Worm (Caenorhabditis elegans) whole organism, young adult: ENCODE results near the gene B0035.15.

ENCODE experiments used
- B0336.3 ChIP-seq: fragments of 200-800 bp; sonication (Bioruptor generic); IDR thresholded peaks from 2 replicates; pipeline ENCODE4 v1.3.6; 2022; ENCODE audit warnings: missing genetic modification characterization, missing compliant biosample characterization
- F22D6.2 ChIP-seq: sonication (generic microtip); optimal IDR thresholded peaks from 2 replicates; lab custom pipeline; 2016; ENCODE audit warnings: mild to moderate bottlenecking, missing genetic modification characterization, missing compliant biosample characterization
- T26A5.8 ChIP-seq: sonication (generic microtip); optimal IDR thresholded peaks from 2 replicates; lab custom pipeline; 2016; ENCODE audit warnings: missing genetic modification characterization, missing compliant biosample characterization
- Y95B8A.8 ChIP-seq: fragments of 200-800 bp; sonication (Bioruptor generic); IDR thresholded peaks from 2 replicates; pipeline ENCODE4 v1.3.6; 2022; ENCODE audit warnings: missing genetic modification reagents, missing genetic modification characterization, missing compliant biosample characterization
- atf-7 ChIP-seq: sonication (generic microtip); optimal IDR thresholded peaks from 2 replicates; lab custom pipeline; 2017; ENCODE audit warnings: mild to moderate bottlenecking, missing genetic modification characterization, missing compliant biosample characterization
- ceh-27 ChIP-seq: fragments of 200-800 bp; sonication (Bioruptor generic); optimal IDR thresholded peaks from 2 replicates; lab custom pipeline; 2018; ENCODE audit warnings: mild to moderate bottlenecking, missing genetic modification characterization, moderate library complexity, missing compliant biosample characterization
- dox-1 ChIP-seq: fragments of 200-800 bp; sonication (Bioruptor generic); IDR thresholded peaks from 2 replicates; pipeline ENCODE4 v1.3.6; 2022; ENCODE audit warnings: missing genetic modification reagents, missing genetic modification characterization, missing compliant biosample characterization
- dpff-1 ChIP-seq: sonication (generic microtip); optimal IDR thresholded peaks from 2 replicates; lab custom pipeline; 2017; ENCODE audit warnings: mild to moderate bottlenecking, missing genetic modification characterization, missing compliant biosample characterization
- egrh-3 ChIP-seq: fragments of 200-800 bp; sonication (Bioruptor generic); IDR thresholded peaks from 2 replicates; pipeline ENCODE4 v1.3.6; 2022; ENCODE audit warnings: missing genetic modification reagents, missing genetic modification characterization, missing compliant biosample characterization
- let-607 ChIP-seq, 2 experiments: fragments of 200-800 bp in 1 of 2; sonication (Bioruptor generic) in 1 of 2; sonication (generic microtip) in 1 of 2; optimal IDR thresholded peaks; 2 replicates each; lab custom pipeline; 2016 to 2018; ENCODE audit warnings: mild to moderate bottlenecking in 2 of 2, missing compliant biosample characterization in 2 of 2, missing genetic modification characterization in 2 of 2, moderate library complexity in 2 of 2, missing genotype in 1 of 2
- lin-35 ChIP-seq, 3 experiments: fragments of 150-350 bp in 2 of 3; sonication (generic microtip) in 1 of 3; optimal IDR thresholded peaks; 2 replicates each; lab custom pipeline; 2014 to 2018; ENCODE audit warnings: missing biosample characterization in 3 of 3, missing genetic modification characterization in 3 of 3, missing genetic modification reagents in 3 of 3
- madf-8 ChIP-seq: fragments of 200-800 bp; sonication (Bioruptor generic); conservative IDR thresholded peaks from 2 replicates; pipeline ENCODE4 v1.3.6; 2022; ENCODE audit warnings: missing genetic modification reagents, missing genetic modification characterization, missing compliant biosample characterization
- nhr-80 ChIP-seq: sonication (generic microtip); optimal IDR thresholded peaks from 2 replicates; lab custom pipeline; 2016; ENCODE audit warnings: missing genetic modification characterization, missing compliant biosample characterization
- pha-4 ChIP-seq: fragments of 150-350 bp; sonication (generic microtip); optimal IDR thresholded peaks from 2 replicates; lab custom pipeline; 2014; ENCODE audit warnings: missing biosample characterization, missing genetic modification reagents, missing genetic modification characterization
- rpc-1 ChIP-seq, 2 experiments: fragments of 150-350 bp in 1 of 2; sonication (generic microtip) in 1 of 2; optimal IDR thresholded peaks; 2 replicates each; lab custom pipeline; 2014 to 2018; ENCODE audit warnings: missing biosample characterization in 1 of 2, missing genetic modification characterization in 1 of 2, missing genetic modification reagents in 1 of 2, missing genotype in 1 of 2
- sdz-38 ChIP-seq: sonication (generic microtip); optimal IDR thresholded peaks from 2 replicates; lab custom pipeline; 2016; ENCODE audit warnings: missing genotype, missing genetic modification characterization, missing compliant biosample characterization
- snpc-3.4 ChIP-seq: sonication (generic microtip); optimal IDR thresholded peaks from 2 replicates; lab custom pipeline; 2017; ENCODE audit warnings: missing genetic modification characterization, mild to moderate bottlenecking, missing compliant biosample characterization, antibody characterized with exemption, moderate library complexity, missing genotype, missing genetic modification reagents
- tbp1 ChIP-seq: fragments of 200-800 bp; sonication (Bioruptor generic); optimal IDR thresholded peaks from 2 replicates; lab custom pipeline; 2018; ENCODE audit warnings: mild to moderate bottlenecking, missing genetic modification characterization, missing compliant biosample characterization
- tbx-9 ChIP-seq: sonication (generic microtip); optimal IDR thresholded peaks from 2 replicates; lab custom pipeline; 2016; ENCODE audit warnings: borderline replicate concordance, missing genetic modification characterization, inconsistent platforms, missing compliant biosample characterization
- xnd-1 ChIP-seq: sonication (generic microtip); optimal IDR thresholded peaks from 2 replicates; lab custom pipeline; 2016; ENCODE audit warnings: missing genotype, missing genetic modification reagents, missing genetic modification characterization, missing compliant biosample characterization
- ztf-26 ChIP-seq: sonication (generic microtip); optimal IDR thresholded peaks from 2 replicates; lab custom pipeline; 2017; ENCODE audit warnings: missing genetic modification characterization, missing compliant biosample characterization
- ztf-28 ChIP-seq: fragments of 200-800 bp; sonication (Bioruptor generic); IDR thresholded peaks from 2 replicates; pipeline ENCODE4 v1.3.6; 2022; ENCODE audit warnings: missing genetic modification reagents, missing genetic modification characterization, missing compliant biosample characterization

The B0035.15 gene

DNA sequence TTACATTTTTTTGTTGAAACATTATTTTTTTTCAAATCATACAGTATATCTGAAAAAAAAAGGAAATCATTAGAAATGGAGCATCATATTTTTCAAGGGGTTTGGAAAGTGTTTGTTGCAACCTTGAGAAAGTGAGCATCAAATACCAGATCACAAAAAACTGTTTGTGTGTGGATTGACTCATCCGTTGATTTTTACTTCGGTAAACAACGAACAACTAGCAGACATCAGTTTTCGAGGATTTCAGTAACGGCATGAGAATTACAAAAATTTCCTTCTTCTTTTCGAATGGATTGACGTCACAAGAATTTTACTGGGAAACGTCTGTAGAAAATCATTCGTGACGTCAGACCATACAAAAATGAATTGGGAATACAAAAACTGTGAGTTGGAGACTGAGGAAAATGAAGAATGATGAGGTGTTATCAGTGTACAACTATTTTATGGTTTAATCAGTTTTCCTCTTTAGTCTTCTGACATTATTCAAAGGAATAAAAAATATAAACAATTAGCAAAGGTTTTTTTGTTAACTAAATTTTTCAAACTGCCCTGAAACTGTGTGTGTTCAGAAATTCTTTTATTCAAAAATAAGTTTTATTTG is 49.9 kb downstream of the B0035.15 start, which contains the start of gene C05C12.4:
C05C12.4 (minus strand) TSS at position 51 of the 601 bp plus-strand sequence.
- no peak for TF ChIP-seq tbp1
- no peak for TF ChIP-seq xnd-1
- peak; percentile 35 for TF ChIP-seq nhr-80 (tag; lab: Kevin White, UChicago)
- TF ChIP-seq let-607 (tag; optimal IDR thresholded peaks at IDR 0.05; lab: Kevin White, UChicago), result peak in 1 of 2 experiments; percentile 20
- TF ChIP-seq dpff-1, result no peak
- TF ChIP-seq pha-4 (tag; lab: Kevin White, UChicago), result peak; percentile 4
- no peak for TF ChIP-seq madf-8

DNA sequence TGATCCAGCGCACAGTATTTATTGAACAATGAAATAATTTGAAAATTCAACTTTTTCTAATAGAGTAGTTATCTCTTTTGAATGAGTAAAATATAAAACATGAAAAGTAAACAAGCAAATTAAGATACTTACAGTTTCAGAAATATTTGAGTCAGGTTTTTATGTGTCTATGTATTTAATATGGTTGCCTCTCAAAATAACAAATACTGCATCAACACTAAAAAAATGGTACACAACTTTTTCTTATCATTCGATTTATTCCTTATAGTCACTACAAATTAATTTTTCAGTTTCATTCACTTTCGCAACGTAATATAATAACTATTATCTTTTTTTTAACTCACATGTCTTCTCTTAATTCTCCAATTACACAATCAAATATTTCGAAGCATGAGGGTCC is 50.6 kb downstream of the B0035.15 start:
- TF ChIP-seq ceh-27 (GFP tag; lab: Kevin White, UChicago) (no peak), F22D6.2 (tag; lab: Kevin White, UChicago) (no peak), dox-1 (no peak), B0336.3 (GFP tag; lab: Robert Waterston, UW) (no peak), ztf-26 (tag; lab: Kevin White, UChicago) (no peak), atf-7 (tag; lab: Kevin White, UChicago) (no peak), egrh-3 (GFP tag; lab: Robert Waterston, UW) (no peak), rpc-1 (optimal IDR thresholded peaks at IDR 0.05; lab: Kevin White, UChicago) (no peak), rpc-1 (tag; optimal IDR thresholded peaks at IDR 0.05; lab: Kevin White, UChicago) (no peak), Y95B8A.8 (GFP tag; lab: Robert Waterston, UW) (no peak), lin-35 (GFP tag; optimal IDR thresholded peaks at IDR 0.05; lab: Kevin White, UChicago) (no peak), T26A5.8 (tag; lab: Kevin White, UChicago) (no peak), snpc-3.4 (tag; lab: Kevin White, UChicago) (no peak), tbp1 (no peak), ztf-28 (GFP tag; lab: Robert Waterston, UW) (no peak), sdz-38 (tag; lab: Kevin White, UChicago) (no peak), tbx-9 (tag; lab: Kevin White, UChicago) (no peak)
- TF ChIP-seq, all 124 proteins: peak for 0
